Worm (Caenorhabditis elegans): ENCODE data around the gene srx-133.

DNA sequence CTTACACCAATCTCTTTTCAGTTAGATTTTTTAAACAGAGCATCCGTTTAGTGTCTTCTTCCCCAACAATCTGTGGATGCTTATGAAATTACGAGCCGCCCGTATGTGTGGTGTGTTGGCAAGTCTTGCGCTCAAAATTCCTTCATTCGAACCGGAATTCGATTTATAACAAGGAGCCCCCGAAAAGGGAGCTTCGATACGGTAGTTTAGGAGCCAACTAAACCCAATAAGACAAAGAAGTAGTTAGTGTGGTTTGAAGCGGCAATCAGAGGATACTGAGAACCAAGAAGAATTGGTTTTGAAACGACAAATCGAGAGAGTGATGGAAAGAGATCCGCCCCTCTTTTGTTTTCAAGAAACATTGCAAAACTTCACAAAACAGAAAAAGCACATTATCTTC lies 36.1 kb upstream of the srx-133 start:
- no peak for TF ChIP-seq T22C8.4 (GFP tag; IDR thresholded peaks at IDR 0.05)
- TF ChIP-seq klf-2 (GFP tag; conservative IDR thresholded peaks at IDR 0.05): no peak
- TF ChIP-seq cog-1 (tag; optimal IDR thresholded peaks at IDR 0.05): no peak
- TF ChIP-seq ztf-29 (GFP tag; IDR thresholded peaks at IDR 0.05): no peak
- TF ChIP-seq ztf-23 (GFP tag; IDR thresholded peaks at IDR 0.05): no peak
- no peak for TF ChIP-seq ref-1 (GFP tag; conservative IDR thresholded peaks at IDR 0.05)
- TF ChIP-seq med-1 (GFP tag; optimal IDR thresholded peaks at IDR 0.05; ENCODE audit: insufficient read depth): no peak
- TF ChIP-seq flt-1 (GFP tag; IDR thresholded peaks at IDR 0.05): no peak

Data from whole organism, midembryonic.